Worm (Caenorhabditis elegans): ENCODE data around the gene B0304.2.

- TF ChIP-seq Y56A3A.18 (GFP tag; IDR thresholded peaks at IDR 0.05) (no peak), dox-1 (GFP tag; IDR thresholded peaks at IDR 0.05) (no peak)
Observed at ce11 chrII:4557487-4557886, 34.1 kb downstream of the B0304.2 start, which contains the start of gene M03A1.3.
